Worm (Caenorhabditis elegans): ENCODE results near the gene W02A2.5.
A peak's percentile ranks its signal among the peaks of the same experiment; 100 is the strongest.

Gene W02A2.5

ce11 chrIV:13346078-13346477, 3.4 kb downstream of the W02A2.5 start:
- TF ChIP-seq unc-55 (GFP tag; optimal IDR thresholded peaks at IDR 0.05) (no peak), nhr-129 (tag; optimal IDR thresholded peaks at IDR 0.05) (peak; percentile 63), nhr-23 (tag; optimal IDR thresholded peaks at IDR 0.05) (no peak), sma-9 (GFP tag; optimal IDR thresholded peaks at IDR 0.05) (peak; percentile 61), sma-9 (tag; optimal IDR thresholded peaks at IDR 0.05) (no peak), unc-62 (GFP tag; optimal IDR thresholded peaks at IDR 0.05) (no peak), gmeb-1 (tag; optimal IDR thresholded peaks at IDR 0.05) (peak; percentile 13), F13H6.1 (tag; optimal IDR thresholded peaks at IDR 0.05) (peak; percentile 9), nhr-21 (tag; optimal IDR thresholded peaks at IDR 0.05) (no peak), ztf-1 (GFP tag; conservative IDR thresholded peaks at IDR 0.05) (no peak), mdl-1 (tag; optimal IDR thresholded peaks at IDR 0.05) (no peak), nhr-12 (tag; optimal IDR thresholded peaks at IDR 0.05) (no peak), fos-1 (tag; optimal IDR thresholded peaks at IDR 0.05) (peak; percentile 73)

DNA sequence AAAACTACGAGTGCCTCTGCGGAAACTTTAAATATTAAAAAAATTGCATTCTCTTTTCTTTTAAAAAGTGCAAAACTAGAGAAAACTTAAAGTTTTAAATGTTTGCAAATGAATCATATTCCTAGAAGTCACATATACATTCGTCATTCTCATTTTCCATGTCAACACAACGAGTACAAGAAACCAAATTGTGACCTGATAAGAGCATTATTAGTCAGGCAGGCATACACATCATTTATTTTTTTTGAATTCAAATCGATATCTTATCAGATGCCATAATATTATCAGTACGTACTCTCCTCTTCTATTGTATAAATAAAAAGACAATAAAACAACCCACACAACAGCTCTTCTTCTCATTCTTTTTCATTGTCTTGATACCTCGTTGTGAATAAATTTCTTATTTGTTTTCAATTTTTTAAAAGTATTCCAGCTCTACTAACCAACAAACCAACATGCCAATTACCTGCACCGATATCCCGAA, 4.6 kb downstream of the W02A2.5 start, which contains the start of gene W02A2.9:
Gene W02A2.9 (plus strand): TSS at position 434 of the 484 bp plus-strand sequence.
- TF ChIP-seq gmeb-1 (tag; optimal IDR thresholded peaks at IDR 0.05): peak; percentile 21
- peak; percentile 30 for TF ChIP-seq nhr-129 (tag; optimal IDR thresholded peaks at IDR 0.05)
- peak; percentile 43 for TF ChIP-seq crh-2 (tag; optimal IDR thresholded peaks at IDR 0.05)
- TF ChIP-seq mbf-1 (tag; optimal IDR thresholded peaks at IDR 0.05): no peak
- TF ChIP-seq sma-9 (GFP tag; optimal IDR thresholded peaks at IDR 0.05): peak; percentile 74
- no peak for TF ChIP-seq sma-9 (tag; optimal IDR thresholded peaks at IDR 0.05)
- TF ChIP-seq fos-1 (tag; optimal IDR thresholded peaks at IDR 0.05): peak; percentile 93

DNA sequence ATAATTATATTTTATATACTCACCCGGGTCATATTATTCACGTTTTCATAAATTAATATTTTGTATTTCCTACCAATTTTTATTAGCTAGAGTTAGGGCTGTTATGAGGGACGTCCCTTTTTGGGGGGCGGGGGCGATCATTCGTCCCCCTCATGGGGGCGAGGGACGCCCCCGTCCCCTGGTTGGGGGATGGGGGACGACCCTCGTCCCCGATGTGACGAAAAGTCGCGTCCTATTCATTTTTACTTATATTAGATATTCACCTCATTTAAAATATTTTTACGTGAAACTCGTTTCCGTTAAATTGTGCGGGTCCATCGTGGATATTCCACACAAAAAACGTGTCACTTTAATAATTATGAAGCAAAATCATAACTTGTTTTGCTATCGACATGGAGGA, 5.9 kb downstream of the W02A2.5 start, which contains the start of gene W02A2.12:
Gene W02A2.12 (minus strand): TSS at position 240 of the 400 bp plus-strand sequence.
- TF ChIP-seq elt-3 (tag; optimal IDR thresholded peaks at IDR 0.05): no peak

ce11 chrIV:13353143-13353773, 10.6 kb downstream of the W02A2.5 start, which contains the start of the genes rec-8 and mex-5:
Gene rec-8, minus strand, starts transcription at chrIV:13353193.
Gene mex-5, plus strand, starts transcription at chrIV:13353723.
- no peak for TF ChIP-seq nhr-77 (tag; optimal IDR thresholded peaks at IDR 0.05)
- TF ChIP-seq F13H6.1 (tag; optimal IDR thresholded peaks at IDR 0.05): no peak
- no peak for TF ChIP-seq nhr-129 (tag; optimal IDR thresholded peaks at IDR 0.05)
- no peak for TF ChIP-seq gmeb-1 (tag; optimal IDR thresholded peaks at IDR 0.05)
- TF ChIP-seq elt-3 (tag; optimal IDR thresholded peaks at IDR 0.05): no peak
- no peak for TF ChIP-seq snpc-4 (tag; optimal IDR thresholded peaks at IDR 0.05)
- TF ChIP-seq nhr-23 (tag; optimal IDR thresholded peaks at IDR 0.05): no peak
- TF ChIP-seq nhr-21 (tag; optimal IDR thresholded peaks at IDR 0.05): no peak
- no peak for TF ChIP-seq nhr-10 (tag; optimal IDR thresholded peaks at IDR 0.05)
- TF ChIP-seq nhr-12 (tag; optimal IDR thresholded peaks at IDR 0.05): no peak
- TF ChIP-seq Y55F3AM.14 (GFP tag; optimal IDR thresholded peaks at IDR 0.05): no peak
- TF ChIP-seq unc-55 (GFP tag; optimal IDR thresholded peaks at IDR 0.05): no peak
- TF ChIP-seq mdl-1 (tag; optimal IDR thresholded peaks at IDR 0.05): no peak

DNA sequence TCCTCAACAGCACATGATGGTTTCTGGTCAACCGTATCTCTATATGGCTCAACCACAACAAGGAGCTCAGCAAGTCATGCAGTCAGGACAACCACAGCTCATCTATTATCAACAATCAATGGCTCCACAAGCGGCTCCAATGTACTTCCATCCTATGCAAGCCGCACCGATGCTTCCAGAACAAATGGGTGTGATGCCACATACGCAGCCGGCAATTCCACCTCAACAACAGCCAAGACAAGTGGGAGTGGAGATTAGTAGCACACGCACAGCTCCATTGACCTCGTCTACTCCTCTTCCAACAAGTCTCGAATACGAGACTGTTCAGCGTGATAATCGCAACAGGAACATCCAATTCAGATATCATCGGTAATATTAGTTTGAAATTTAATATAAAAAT, 11.4 kb downstream of the W02A2.5 start:
- TF ChIP-seq nhr-129 (tag; optimal IDR thresholded peaks at IDR 0.05): no peak
- no peak for TF ChIP-seq nhr-11 (tag; optimal IDR thresholded peaks at IDR 0.05)
- TF ChIP-seq ZK546.5 (tag; optimal IDR thresholded peaks at IDR 0.05): no peak
- TF ChIP-seq skn-1 (tag; optimal IDR thresholded peaks at IDR 0.05): no peak
- TF ChIP-seq lin-39 (tag; optimal IDR thresholded peaks at IDR 0.05): no peak
- TF ChIP-seq mab-5 (tag; optimal IDR thresholded peaks at IDR 0.05): no peak
- no peak for TF ChIP-seq crh-2 (tag; optimal IDR thresholded peaks at IDR 0.05)
- no peak for TF ChIP-seq nhr-77 (tag; optimal IDR thresholded peaks at IDR 0.05)
- no peak for TF ChIP-seq Y55F3AM.14 (GFP tag; optimal IDR thresholded peaks at IDR 0.05)

ce11 chrIV:13356005-13356404, 13.3 kb downstream of the W02A2.5 start:
- TF ChIP-seq mdl-1 (tag; optimal IDR thresholded peaks at IDR 0.05): no peak
- no peak for TF ChIP-seq lin-11 (tag; optimal IDR thresholded peaks at IDR 0.05)

ce11 chrIV:13358488-13358887, 15.8 kb downstream of the W02A2.5 start, which contains the start of gene W02A2.8:
Gene W02A2.8, minus strand, starts transcription at chrIV:13358588.
- TF ChIP-seq mab-5 (tag; optimal IDR thresholded peaks at IDR 0.05) (no peak), sem-4 (tag; optimal IDR thresholded peaks at IDR 0.05) (no peak), aly-2 (tag; optimal IDR thresholded peaks at IDR 0.05) (no peak), nhr-237 (tag; optimal IDR thresholded peaks at IDR 0.05) (no peak), mbf-1 (tag; optimal IDR thresholded peaks at IDR 0.05) (no peak), unc-62 (GFP tag; optimal IDR thresholded peaks at IDR 0.05) (no peak)

Data from whole organism, L2 larva.